Worm (Caenorhabditis elegans) whole organism, L2 larva: ENCODE results near the gene R07E3.7.

Experiments
- elt-3 ChIP-seq: sonication (generic microtip); optimal IDR thresholded peaks from 2 replicates; lab custom pipeline; 2017; ENCODE audit warnings: missing biosample characterization, missing genetic modification characterization
- skn-1 ChIP-seq: sonication (generic microtip); optimal IDR thresholded peaks from 2 replicates; lab custom pipeline; 2017; ENCODE audit warnings: missing biosample characterization, missing genetic modification characterization

ce11 chrX:10372556-10372955 lies 17.0 kb upstream of the R07E3.7 start, which contains the start of gene Y49A10A.2:
- TF ChIP-seq skn-1, result no peak
- no peak for TF ChIP-seq elt-3 (tag; lab: Kevin White, UChicago)
